Worm (Caenorhabditis elegans) whole organism, mixed stage, embryonic: ENCODE data around the gene nra-1.

Experiments
- M03D4.4 ChIP-seq: sonication (generic microtip); optimal IDR thresholded peaks from 2 replicates; lab custom pipeline; 2017; ENCODE audit warnings: mild to moderate bottlenecking, missing genetic modification characterization, missing compliant biosample characterization
- bed-3 ChIP-seq: fragments of 200-800 bp; sonication (Bioruptor generic); optimal IDR thresholded peaks from 3 replicates; lab custom pipeline; 2018; ENCODE audit warnings: mild to moderate bottlenecking, missing genetic modification characterization, moderate library complexity, missing compliant biosample characterization
- ceh-83 ChIP-seq: fragments of 200-800 bp; sonication (Bioruptor generic); optimal IDR thresholded peaks from 2 replicates; lab custom pipeline; 2018; ENCODE audit warnings: mild to moderate bottlenecking, missing genetic modification characterization, missing compliant biosample characterization
- ces-1 ChIP-seq: fragments of 150-350 bp; optimal IDR thresholded peaks from 2 replicates; lab custom pipeline; 2014; ENCODE audit warnings: missing biosample characterization, missing genetic modification reagents, missing genetic modification characterization
- drap-1 ChIP-seq: fragments of 200-800 bp; sonication (Bioruptor generic); optimal IDR thresholded peaks from 3 replicates; lab custom pipeline; 2018; ENCODE audit warnings: mild to moderate bottlenecking, missing genetic modification characterization, missing compliant biosample characterization
- elt-1 ChIP-seq: sonication (generic microtip); optimal IDR thresholded peaks from 2 replicates; lab custom pipeline; 2017; ENCODE audit warnings: missing genetic modification characterization, mild to moderate bottlenecking, missing compliant biosample characterization, antibody characterized with exemption, moderate library complexity, borderline replicate concordance; ENCODE audit not compliant: insufficient read depth
- elt-3 ChIP-seq: fragments of 150-350 bp; optimal IDR thresholded peaks from 2 replicates; lab custom pipeline; 2014; ENCODE audit warnings: missing biosample characterization, missing genetic modification characterization
- flh-1 ChIP-seq: fragments of 200-800 bp; sonication (Bioruptor generic); optimal IDR thresholded peaks from 2 replicates; lab custom pipeline; 2018; ENCODE audit warnings: mild to moderate bottlenecking, missing genetic modification characterization, moderate library complexity, missing compliant biosample characterization
- ham-2 ChIP-seq: fragments of 200-800 bp; sonication (Bioruptor generic); optimal IDR thresholded peaks from 2 replicates; lab custom pipeline; 2018; ENCODE audit warnings: mild to moderate bottlenecking, missing genetic modification characterization, missing compliant biosample characterization
- hlh-1 ChIP-seq: fragments of 150-350 bp; optimal IDR thresholded peaks from 2 replicates; lab custom pipeline; 2014; ENCODE audit warnings: missing biosample characterization, missing genetic modification reagents, missing genetic modification characterization
- lin-13 ChIP-seq: fragments of 150-350 bp; optimal IDR thresholded peaks from 2 replicates; lab custom pipeline; 2014; ENCODE audit warnings: missing biosample characterization, missing genetic modification characterization
- lin-32 ChIP-seq: fragments of 200-800 bp; sonication (Bioruptor generic); optimal IDR thresholded peaks from 2 replicates; lab custom pipeline; 2018; ENCODE audit warnings: mild to moderate bottlenecking, missing genetic modification characterization, missing compliant biosample characterization
- lsy-2 ChIP-seq: fragments of 150-350 bp; optimal IDR thresholded peaks from 2 replicates; lab custom pipeline; 2014; ENCODE audit warnings: missing biosample characterization, missing genetic modification characterization
- mab-5 ChIP-seq: fragments of 150-350 bp; optimal IDR thresholded peaks from 2 replicates; lab custom pipeline; 2014; ENCODE audit warnings: missing biosample characterization, missing genetic modification characterization
- mls-2 ChIP-seq: sonication (generic microtip); optimal IDR thresholded peaks from 2 replicates; lab custom pipeline; 2016; ENCODE audit warnings: mild to moderate bottlenecking, missing genetic modification characterization, moderate library complexity, missing compliant biosample characterization
- nhr-2 ChIP-seq: fragments of 150-350 bp; optimal IDR thresholded peaks from 2 replicates; lab custom pipeline; 2014; ENCODE audit warnings: missing biosample characterization, missing genetic modification characterization
- nhr-28 ChIP-seq: fragments of 150-350 bp; optimal IDR thresholded peaks from 2 replicates; lab custom pipeline; 2014; ENCODE audit warnings: missing biosample characterization, missing genetic modification characterization
- nhr-76 ChIP-seq: sonication (generic microtip); optimal IDR thresholded peaks from 2 replicates; lab custom pipeline; 2017; ENCODE audit warnings: missing biosample characterization, missing genetic modification characterization
- pha-4 ChIP-seq: fragments of 150-350 bp; optimal IDR thresholded peaks from 2 replicates; lab custom pipeline; 2018; ENCODE audit warnings: missing biosample characterization, missing genetic modification reagents, missing genetic modification characterization
- sem-2 ChIP-seq: fragments of 200-800 bp; sonication (Bioruptor generic); optimal IDR thresholded peaks from 2 replicates; lab custom pipeline; 2018; ENCODE audit warnings: mild to moderate bottlenecking, missing genetic modification characterization, missing compliant biosample characterization
- snpc-4 ChIP-seq: fragments of 150-350 bp; optimal IDR thresholded peaks from 2 replicates; lab custom pipeline; 2014; ENCODE audit warnings: missing biosample characterization, missing genetic modification characterization
- sptf-1 ChIP-seq: sonication (generic microtip); optimal IDR thresholded peaks from 2 replicates; lab custom pipeline; 2017; ENCODE audit warnings: mild to moderate bottlenecking, missing genetic modification characterization, moderate library complexity, missing compliant biosample characterization
- tbx-8 ChIP-seq: fragments of 200-800 bp; sonication (Bioruptor generic); optimal IDR thresholded peaks from 2 replicates; lab custom pipeline; 2018; ENCODE audit warnings: mild to moderate bottlenecking, missing genetic modification characterization, moderate library complexity, missing compliant biosample characterization
- unc-120 ChIP-seq: sonication (generic microtip); optimal IDR thresholded peaks from 2 replicates; lab custom pipeline; 2017; ENCODE audit warnings: missing genetic modification characterization, missing compliant biosample characterization; ENCODE audit not compliant: poor library complexity, severe bottlenecking
- unc-39 ChIP-seq: fragments of 150-350 bp; optimal IDR thresholded peaks from 2 replicates; lab custom pipeline; 2014; ENCODE audit warnings: missing biosample characterization, missing genetic modification characterization
- unc-62 ChIP-seq: fragments of 150-350 bp; optimal IDR thresholded peaks from 2 replicates; lab custom pipeline; 2014; ENCODE audit warnings: missing biosample characterization, missing genetic modification reagents, missing genetic modification characterization
- zip-8 ChIP-seq: fragments of 150-350 bp; optimal IDR thresholded peaks from 2 replicates; lab custom pipeline; 2014; ENCODE audit warnings: missing biosample characterization, missing genetic modification characterization
- ztf-11 ChIP-seq: fragments of 150-350 bp; optimal IDR thresholded peaks from 2 replicates; lab custom pipeline; 2014; ENCODE audit warnings: missing biosample characterization, missing genetic modification characterization

The nra-1 gene

ce11 chrIV:17293679-17294078 lies 9.7 kb upstream of the nra-1 start:
- peak; percentile 14 for TF ChIP-seq pha-4 (tag; lab: Kevin White, UChicago)
- TF ChIP-seq hlh-1 (tag; lab: Kevin White, UChicago): peak; percentile 20
- TF ChIP-seq unc-120 (tag; lab: Kevin White, UChicago): peak; percentile 19
- no peak for TF ChIP-seq flh-1 (GFP tag; lab: Kevin White, UChicago)

- TF ChIP-seq nhr-2 (tag; lab: Kevin White, UChicago) (no peak), hlh-1 (tag; lab: Kevin White, UChicago) (no peak), ham-2 (no peak), mab-5 (tag; lab: Kevin White, UChicago) (no peak), elt-3 (no peak), lsy-2 (tag; lab: Kevin White, UChicago) (no peak)
Observed at ce11 chrIV:17293068-17293467, 9.1 kb upstream of the nra-1 start.

ce11 chrIV:17292350-17292749 lies 8.4 kb upstream of the nra-1 start:
- no peak for TF ChIP-seq ceh-83 (GFP tag; lab: Kevin White, UChicago)
- TF ChIP-seq M03D4.4 (tag; lab: Kevin White, UChicago): no peak
- no peak for TF ChIP-seq ztf-11 (tag; lab: Kevin White, UChicago)
- TF ChIP-seq snpc-4: no peak
- no peak for TF ChIP-seq zip-8 (tag; lab: Kevin White, UChicago)
- TF ChIP-seq sem-2 (GFP tag; lab: Kevin White, UChicago): no peak
- TF ChIP-seq tbx-8 (GFP tag; lab: Kevin White, UChicago): no peak
- no peak for TF ChIP-seq nhr-2 (tag; lab: Kevin White, UChicago)
- TF ChIP-seq unc-39 (tag; lab: Kevin White, UChicago): no peak
- no peak for TF ChIP-seq sptf-1 (tag; lab: Kevin White, UChicago)
- TF ChIP-seq lin-13 (tag; lab: Kevin White, UChicago): no peak
- TF ChIP-seq mls-2 (tag; lab: Kevin White, UChicago): no peak
- no peak for TF ChIP-seq unc-120 (tag; lab: Kevin White, UChicago)
- TF ChIP-seq pha-4 (tag; lab: Kevin White, UChicago): no peak
- TF ChIP-seq flh-1 (GFP tag; lab: Kevin White, UChicago): no peak
- TF ChIP-seq lsy-2 (tag; lab: Kevin White, UChicago): no peak
- TF ChIP-seq unc-62 (GFP tag; lab: Kevin White, UChicago): no peak
- no peak for TF ChIP-seq drap-1 (GFP tag; lab: Kevin White, UChicago)
- TF ChIP-seq, all 35 proteins: peak for 0

ce11 chrIV:17291629-17292199 lies 7.7 kb upstream of the nra-1 start, which contains the start of the genes T28F3.11 and slc-17.4:
TSS of gene T28F3.11 (minus strand) at chrIV:17291679.
TSS of gene slc-17.4 (minus strand) at chrIV:17291733.
- TF ChIP-seq M03D4.4 (tag; lab: Kevin White, UChicago) (no peak), ces-1 (peak; percentile 64)

DNA sequence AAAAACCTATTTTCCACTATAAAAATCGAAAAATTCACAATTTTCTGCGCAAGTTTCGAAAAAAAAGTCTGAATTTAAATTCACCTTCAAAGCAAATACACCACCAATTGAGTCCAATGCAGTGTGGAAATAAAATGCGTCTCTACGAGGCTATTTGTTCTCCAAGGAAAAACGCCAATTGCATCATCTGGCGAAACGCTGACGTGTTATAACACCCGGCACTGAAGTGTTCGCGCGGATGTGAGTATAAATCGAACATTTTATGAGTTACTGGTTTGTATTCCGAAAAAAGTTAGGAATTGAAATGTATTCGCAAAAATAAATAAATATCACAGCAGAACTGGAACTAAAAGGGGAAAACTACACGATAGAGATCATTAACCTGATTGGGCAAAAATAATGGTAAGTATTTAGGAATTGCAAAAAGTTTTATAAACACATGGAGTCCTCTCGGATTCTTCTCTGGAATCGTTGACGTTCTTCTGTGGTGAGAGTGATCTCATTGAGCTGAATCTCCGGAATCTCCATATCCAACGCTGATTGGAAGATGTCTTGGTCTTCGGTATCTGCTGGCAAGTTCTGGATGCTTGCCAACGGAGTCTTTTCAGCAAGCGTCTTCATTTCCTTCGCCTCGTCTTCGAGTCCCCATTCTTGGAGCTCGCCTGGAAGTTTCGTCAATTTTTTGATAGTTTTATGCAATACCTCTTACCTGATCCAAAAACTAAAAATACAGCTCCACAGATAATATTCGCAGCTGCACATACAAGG lies 4.1 kb upstream of the nra-1 start, which contains the start of gene zipt-7.1:
Gene zipt-7.1 (minus strand): TSS at position 232 of the 768 bp plus-strand sequence.
- TF ChIP-seq lin-32 (GFP tag; lab: Kevin White, UChicago): no peak
- TF ChIP-seq, all 35 proteins: peak for 0

ce11 chrIV:17285263-17285662 lies 1.3 kb upstream of the nra-1 start:
- no peak for TF ChIP-seq nhr-28 (tag; lab: Kevin White, UChicago)
- TF ChIP-seq elt-1 (tag; lab: Kevin White, UChicago): no peak
- no peak for TF ChIP-seq unc-120 (tag; lab: Kevin White, UChicago)
- TF ChIP-seq bed-3 (GFP tag; lab: Kevin White, UChicago): no peak
- TF ChIP-seq lin-13 (tag; lab: Kevin White, UChicago): no peak
- peak; percentile 10 for TF ChIP-seq zip-8 (tag; lab: Kevin White, UChicago)
- no peak for TF ChIP-seq nhr-76 (tag; lab: Kevin White, UChicago)
